Worm (Caenorhabditis elegans): ENCODE data around the gene srt-59.

DNA sequence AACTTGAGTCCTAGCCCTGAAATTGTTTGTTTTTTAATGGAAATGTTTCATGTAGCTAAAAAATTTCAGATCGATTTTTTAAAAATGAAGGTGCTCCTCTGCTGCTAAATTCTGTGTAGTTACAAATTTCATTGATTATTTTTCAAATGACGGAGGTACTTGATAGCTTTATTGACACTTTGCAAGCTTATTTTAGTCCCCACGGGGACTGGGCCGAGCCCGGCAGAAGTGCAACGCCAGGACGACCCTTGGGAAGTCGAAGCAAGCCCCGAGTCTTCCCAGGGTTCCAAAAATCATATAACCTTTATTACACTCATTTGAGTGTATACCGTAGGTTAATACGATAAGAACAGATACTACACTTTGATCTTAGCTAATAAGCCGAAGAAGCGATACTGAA lies 22.4 kb upstream of the srt-59 start:
- TF ChIP-seq klf-2 (GFP tag; conservative IDR thresholded peaks at IDR 0.05) = no peak
- no peak for TF ChIP-seq ztf-29 (GFP tag; IDR thresholded peaks at IDR 0.05)

All from whole organism, midembryonic.